Worm (Caenorhabditis elegans): Measurements from ENCODE around the gene nhr-234.
A peak's percentile ranks its signal among the peaks of the same experiment; 100 is the strongest.

Gene nhr-234

ce11 chrII:12657620-12658019 is 21.1 kb downstream of the nhr-234 start:
- TF ChIP-seq jun-1 (tag; optimal IDR thresholded peaks at IDR 0.05) (no peak), nhr-76 (tag; optimal IDR thresholded peaks at IDR 0.05) (no peak), snpc-4 (tag; optimal IDR thresholded peaks at IDR 0.05) (no peak)

ce11 chrII:12658409-12658808 is 21.9 kb downstream of the nhr-234 start:
- peak; percentile 20 for TF ChIP-seq snpc-4 (tag; optimal IDR thresholded peaks at IDR 0.05)
- peak; percentile 79 for TF ChIP-seq egl-5 (tag; optimal IDR thresholded peaks at IDR 0.05)
- TF ChIP-seq unc-39 (tag; optimal IDR thresholded peaks at IDR 0.05): no peak

- TF ChIP-seq jun-1 (tag; optimal IDR thresholded peaks at IDR 0.05): no peak
- TF ChIP-seq nhr-28 (tag; optimal IDR thresholded peaks at IDR 0.05): no peak
- TF ChIP-seq elt-1 (tag; optimal IDR thresholded peaks at IDR 0.05): no peak
- TF ChIP-seq aly-2 (tag; optimal IDR thresholded peaks at IDR 0.05): no peak
- TF ChIP-seq nhr-67 (tag; optimal IDR thresholded peaks at IDR 0.05): no peak
- no peak for TF ChIP-seq lsy-12 (tag; optimal IDR thresholded peaks at IDR 0.05)
- TF ChIP-seq egl-5 (tag; optimal IDR thresholded peaks at IDR 0.05): peak; percentile 2
- no peak for TF ChIP-seq daf-12 (tag; optimal IDR thresholded peaks at IDR 0.05)
- TF ChIP-seq egl-27 (tag; optimal IDR thresholded peaks at IDR 0.05): no peak
- no peak for TF ChIP-seq ceh-9 (tag; optimal IDR thresholded peaks at IDR 0.05)
- no peak for TF ChIP-seq nhr-76 (tag; optimal IDR thresholded peaks at IDR 0.05)
- no peak for TF ChIP-seq nhr-23 (tag; optimal IDR thresholded peaks at IDR 0.05)
- no peak for TF ChIP-seq R02D3.7 (tag; optimal IDR thresholded peaks at IDR 0.05)
- no peak for TF ChIP-seq elt-3 (tag; optimal IDR thresholded peaks at IDR 0.05)
- TF ChIP-seq ceh-16 (tag; optimal IDR thresholded peaks at IDR 0.05): no peak
- no peak for TF ChIP-seq eor-1 (tag; optimal IDR thresholded peaks at IDR 0.05)
- peak; percentile 47 for TF ChIP-seq lin-39 (tag; optimal IDR thresholded peaks at IDR 0.05)
- TF ChIP-seq nhr-77 (tag; optimal IDR thresholded peaks at IDR 0.05): no peak
- no peak for TF ChIP-seq nhr-43 (tag; optimal IDR thresholded peaks at IDR 0.05; ENCODE audit: poor library complexity, severe bottlenecking)
- TF ChIP-seq unc-62 (GFP tag; optimal IDR thresholded peaks at IDR 0.05): no peak
- TF ChIP-seq mdl-1 (tag; optimal IDR thresholded peaks at IDR 0.05): no peak
- no peak for TF ChIP-seq nhr-25 (tag; optimal IDR thresholded peaks at IDR 0.05)
- TF ChIP-seq snpc-4 (tag; optimal IDR thresholded peaks at IDR 0.05): peak; percentile 34
- peak; percentile 38 for TF ChIP-seq nfya-1 (tag; optimal IDR thresholded peaks at IDR 0.05; ENCODE audit: insufficient read depth)
- TF ChIP-seq fos-1 (tag; optimal IDR thresholded peaks at IDR 0.05): no peak
- TF ChIP-seq ZK546.5 (tag; optimal IDR thresholded peaks at IDR 0.05): no peak
- TF ChIP-seq pqm-1 (tag; optimal IDR thresholded peaks at IDR 0.05): no peak
- peak; percentile 38 for TF ChIP-seq hmg-11 (tag; optimal IDR thresholded peaks at IDR 0.05)
- TF ChIP-seq unc-39 (tag; optimal IDR thresholded peaks at IDR 0.05): no peak
- no peak for TF ChIP-seq fkh-2 (tag; optimal IDR thresholded peaks at IDR 0.05)
- TF ChIP-seq fkh-10 (GFP tag; optimal IDR thresholded peaks at IDR 0.05): no peak
- no peak for TF ChIP-seq ztf-11 (tag; optimal IDR thresholded peaks at IDR 0.05)
- no peak for TF ChIP-seq tbx-2 (tag; optimal IDR thresholded peaks at IDR 0.05)
- no peak for TF ChIP-seq zag-1 (tag; optimal IDR thresholded peaks at IDR 0.05)
- TF ChIP-seq nhr-11 (tag; optimal IDR thresholded peaks at IDR 0.05): no peak
- no peak for TF ChIP-seq ztf-4 (tag; optimal IDR thresholded peaks at IDR 0.05)
- no peak for TF ChIP-seq elt-2 (tag; optimal IDR thresholded peaks at IDR 0.05)
- TF ChIP-seq nhr-237 (tag; optimal IDR thresholded peaks at IDR 0.05): no peak
- no peak for TF ChIP-seq ama-1 (optimal IDR thresholded peaks at IDR 0.05)
- TF ChIP-seq nhr-12 (tag; optimal IDR thresholded peaks at IDR 0.05): no peak
- peak; percentile 22 for TF ChIP-seq lin-15B (tag; optimal IDR thresholded peaks at IDR 0.05)
- TF ChIP-seq ceh-28 (tag; optimal IDR thresholded peaks at IDR 0.05): no peak
Observed at ce11 chrII:12659676-12660371, 23.3 kb downstream of the nhr-234 start.
